Fruit fly (Drosophila melanogaster): ENCODE data around the gene Socs16D.
A peak's percentile ranks its signal among the peaks of the same experiment; 100 is the strongest.

DNA sequence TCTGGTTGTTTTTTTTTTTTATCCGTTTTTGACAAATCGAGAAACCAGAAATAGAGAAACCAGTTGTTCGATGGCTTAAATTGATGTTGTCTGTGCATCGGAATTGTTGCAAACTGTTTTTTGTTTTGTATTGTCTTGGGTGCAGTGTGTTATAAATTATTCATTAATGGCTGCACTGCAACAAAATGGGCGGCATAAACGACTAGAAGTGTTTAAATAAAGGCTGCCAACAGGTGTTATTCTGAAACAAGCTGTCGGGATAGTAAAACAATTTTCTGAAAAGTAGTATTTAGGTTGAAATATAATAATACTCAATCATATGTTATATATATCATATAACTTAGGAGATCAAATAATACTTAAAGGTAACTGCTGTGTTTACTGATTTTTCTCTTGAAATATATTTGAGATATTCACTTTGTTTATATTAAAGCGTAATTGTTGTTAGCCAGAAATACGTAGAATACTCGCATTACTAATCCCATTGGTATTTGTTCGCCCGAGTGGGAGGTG, 9.1 kb upstream of the Socs16D start:
- TF ChIP-seq CG8159 (tag; optimal IDR thresholded peaks at IDR 0.05) (peak; percentile 46), CG15710 (tag; optimal IDR thresholded peaks at IDR 0.05) (peak; percentile 42), rn (GFP tag; IDR thresholded peaks at IDR 0.05) (no peak), CG10348 (GFP tag; IDR thresholded peaks at IDR 0.05) (no peak), EcR (GFP tag; optimal IDR thresholded peaks at IDR 0.05) (no peak), Pif1A (GFP tag; optimal IDR thresholded peaks at IDR 0.05) (no peak), CG4496 (GFP tag; IDR thresholded peaks at IDR 0.05) (no peak), D1 (tag; optimal IDR thresholded peaks at IDR 0.05) (no peak)

Data from whole organism, pupa.